Fruit fly (Drosophila melanogaster) whole organism, wandering third instar larva: ENCODE data around the gene CG32313.

Experiments used
- Abd-B ChIP-seq: fragments of >200 bp; optimal IDR thresholded peaks from 2 replicates; lab custom pipeline; 2017; ENCODE audit warnings: missing biosample characterization, missing genetic modification characterization
- CG32264 ChIP-seq: fragments of 200-800 bp; sonication (Bioruptor generic); optimal IDR thresholded peaks from 2 replicates; lab custom pipeline; 2016; ENCODE audit warnings: missing biosample characterization, missing genetic modification characterization
- CG9705 ChIP-seq: fragments of 200-800 bp; sonication (Bioruptor generic); optimal IDR thresholded peaks from 2 replicates; lab custom pipeline; 2018; ENCODE audit warnings: missing biosample characterization, mild to moderate bottlenecking, missing genetic modification characterization
- CrebA ChIP-seq: fragments of 200-800 bp; sonication (Bioruptor generic); optimal IDR thresholded peaks from 2 replicates; lab custom pipeline; 2016; ENCODE audit warnings: missing biosample characterization, mild to moderate bottlenecking, missing genetic modification characterization, borderline replicate concordance
- Dfd ChIP-seq: fragments of >200 bp; optimal IDR thresholded peaks from 2 replicates; lab custom pipeline; 2017; ENCODE audit warnings: missing biosample characterization, missing genetic modification characterization
- Dif ChIP-seq: fragments of 200-275, 200-300 bp; sonication (Bioruptor generic); optimal IDR thresholded peaks from 2 replicates; lab custom pipeline; 2018; ENCODE audit warnings: missing biosample characterization, missing genetic modification characterization; ENCODE audit not compliant: partially characterized antibody
- GATAd ChIP-seq: sonication (Bioruptor generic); optimal IDR thresholded peaks from 2 replicates; lab custom pipeline; 2016; ENCODE audit warnings: missing biosample characterization, missing genetic modification characterization
- HLH106 ChIP-seq: fragments of 200-800 bp; optimal IDR thresholded peaks from 3 replicates; lab custom pipeline; 2019; ENCODE audit warnings: missing biosample characterization, mild to moderate bottlenecking, missing genetic modification characterization, moderate library complexity
- Hnf4 ChIP-seq: fragments of 200-800 bp; sonication (Bioruptor generic); optimal IDR thresholded peaks from 2 replicates; lab custom pipeline; 2016; ENCODE audit warnings: missing biosample characterization, mild to moderate bottlenecking, missing genetic modification characterization
- Hr78 ChIP-seq: fragments of >200 bp; optimal IDR thresholded peaks from 2 replicates; lab custom pipeline; 2017; ENCODE audit warnings: missing biosample characterization, missing genetic modification characterization
- Hr83 ChIP-seq: fragments of 200-300 bp; sonication (Bioruptor generic); optimal IDR thresholded peaks from 2 replicates; lab custom pipeline; 2016; ENCODE audit warnings: missing biosample characterization, mild to moderate bottlenecking, missing genetic modification characterization, moderate library complexity; ENCODE audit not compliant: poor library complexity, severe bottlenecking
- Jra ChIP-seq: sonication (Bioruptor generic); optimal IDR thresholded peaks from 2 replicates; lab custom pipeline; 2016; ENCODE audit warnings: missing biosample characterization, missing genetic modification characterization
- Mio ChIP-seq: sonication (Bioruptor generic); optimal IDR thresholded peaks from 2 replicates; lab custom pipeline; 2016; ENCODE audit warnings: missing biosample characterization, missing genetic modification characterization
- Myc ChIP-seq: fragments of >200 bp; optimal IDR thresholded peaks from 2 replicates; lab custom pipeline; 2017
- N ChIP-seq: fragments of >200 bp; optimal IDR thresholded peaks from 2 replicates; lab custom pipeline; 2018; ENCODE audit warnings: missing biosample characterization, missing external identifiers, missing genetic modification characterization
- OdsH ChIP-seq: fragments of 200-800 bp; sonication (Bioruptor generic); optimal IDR thresholded peaks from 2 replicates; lab custom pipeline; 2016; ENCODE audit warnings: missing biosample characterization, mild to moderate bottlenecking, missing genetic modification characterization
- Rel ChIP-seq, 2 experiments: fragments of 200-800 bp; sonication (Bioruptor generic) in 1 of 2; optimal IDR thresholded peaks; 2 replicates in 1 of 2; 3 replicates in 1 of 2; lab custom pipeline; 2016 to 2019; ENCODE audit warnings: mild to moderate bottlenecking in 2 of 2, missing biosample characterization in 2 of 2, missing genetic modification characterization in 2 of 2, moderate library complexity in 1 of 2
- Sp1 ChIP-seq: fragments of 200-800 bp; sonication (Bioruptor generic); optimal IDR thresholded peaks from 3 replicates; lab custom pipeline; 2019; ENCODE audit warnings: missing biosample characterization, mild to moderate bottlenecking, missing genetic modification characterization, moderate library complexity
- Vsx2 ChIP-seq: fragments of 200-300, 225-300 bp; sonication (Bioruptor generic); optimal IDR thresholded peaks from 2 replicates; lab custom pipeline; 2018; ENCODE audit warnings: missing biosample characterization, missing genetic modification characterization; ENCODE audit not compliant: partially characterized antibody
- br ChIP-seq: fragments of 200-800 bp; sonication (Bioruptor generic); optimal IDR thresholded peaks from 2 replicates; lab custom pipeline; 2016; ENCODE audit warnings: missing biosample characterization, missing genetic modification characterization
- brk ChIP-seq: fragments of 200-800 bp; sonication (Bioruptor generic); optimal IDR thresholded peaks from 2 replicates; lab custom pipeline; 2016; ENCODE audit warnings: missing biosample characterization, mild to moderate bottlenecking, missing genetic modification characterization
- dl ChIP-seq, 2 experiments: fragments of 175-275, 200-275 bp in 1 of 2; fragments of 200-275 bp in 1 of 2; sonication (Bioruptor generic); optimal IDR thresholded peaks; lab custom pipeline; 2018; ENCODE audit warnings: mild to moderate bottlenecking in 2 of 2, missing biosample characterization in 2 of 2, missing genetic modification characterization in 2 of 2, moderate library complexity in 2 of 2; ENCODE audit not compliant: partially characterized antibody in 2 of 2, insufficient read depth in 1 of 2
- dmrt93B ChIP-seq: fragments of 200-800 bp; sonication (Bioruptor generic); optimal IDR thresholded peaks from 2 replicates; lab custom pipeline; 2018; ENCODE audit warnings: missing biosample characterization, mild to moderate bottlenecking, missing genetic modification characterization
- ey ChIP-seq: fragments of 200-800 bp; sonication (Bioruptor generic); optimal IDR thresholded peaks from 2 replicates; lab custom pipeline; 2016; ENCODE audit warnings: missing biosample characterization, missing genetic modification characterization
- foxo ChIP-seq, 2 experiments: fragments of 200-800 bp; sonication (Bioruptor generic); optimal IDR thresholded peaks; 2 replicates in 1 of 2; 3 replicates in 1 of 2; lab custom pipeline; 2016 to 2017; ENCODE audit warnings: missing biosample characterization in 2 of 2, missing genetic modification characterization in 2 of 2
- fru ChIP-seq: fragments of 200-800 bp; sonication (Bioruptor generic); optimal IDR thresholded peaks from 3 replicates; lab custom pipeline; 2016; ENCODE audit warnings: missing biosample characterization, mild to moderate bottlenecking, missing genetic modification characterization
- h ChIP-seq: fragments of 200-800 bp; sonication (Bioruptor generic); optimal IDR thresholded peaks from 3 replicates; lab custom pipeline; 2016; ENCODE audit warnings: missing biosample characterization, mild to moderate bottlenecking, missing genetic modification characterization
- lola ChIP-seq: fragments of >200 bp; optimal IDR thresholded peaks from 2 replicates; lab custom pipeline; 2017; ENCODE audit warnings: missing biosample characterization, missing genetic modification characterization
- pan ChIP-seq: fragments of >200 bp; optimal IDR thresholded peaks from 2 replicates; lab custom pipeline; 2017
- psq ChIP-seq: fragments of 200-800 bp; sonication (Bioruptor generic); optimal IDR thresholded peaks from 3 replicates; lab custom pipeline; 2017; ENCODE audit warnings: missing biosample characterization, mild to moderate bottlenecking, missing genetic modification characterization, moderate library complexity
- rgr ChIP-seq: fragments of 200-800 bp; sonication (Bioruptor generic); optimal IDR thresholded peaks from 3 replicates; lab custom pipeline; 2016; ENCODE audit warnings: missing biosample characterization, mild to moderate bottlenecking, missing genetic modification characterization
- sage ChIP-seq: fragments of 200-800 bp; sonication (Bioruptor generic); optimal IDR thresholded peaks from 2 replicates; lab custom pipeline; 2016; ENCODE audit warnings: missing biosample characterization, mild to moderate bottlenecking, missing genetic modification characterization
- sv ChIP-seq: fragments of 200-800 bp; sonication (Bioruptor generic); optimal IDR thresholded peaks from 3 replicates; lab custom pipeline; 2016; ENCODE audit warnings: missing biosample characterization, missing genetic modification characterization
- tai ChIP-seq: sonication (Bioruptor generic); optimal IDR thresholded peaks from 2 replicates; lab custom pipeline; 2016; ENCODE audit warnings: missing biosample characterization, missing genetic modification characterization
- usp ChIP-seq: fragments of >200 bp; optimal IDR thresholded peaks from 2 replicates; lab custom pipeline; 2017; ENCODE audit warnings: missing biosample characterization, missing genetic modification characterization
- woc ChIP-seq: sonication (Bioruptor generic); optimal IDR thresholded peaks from 2 replicates; lab custom pipeline; 2016; ENCODE audit warnings: missing biosample characterization, mild to moderate bottlenecking, missing genetic modification characterization

Gene CG32313

DNA sequence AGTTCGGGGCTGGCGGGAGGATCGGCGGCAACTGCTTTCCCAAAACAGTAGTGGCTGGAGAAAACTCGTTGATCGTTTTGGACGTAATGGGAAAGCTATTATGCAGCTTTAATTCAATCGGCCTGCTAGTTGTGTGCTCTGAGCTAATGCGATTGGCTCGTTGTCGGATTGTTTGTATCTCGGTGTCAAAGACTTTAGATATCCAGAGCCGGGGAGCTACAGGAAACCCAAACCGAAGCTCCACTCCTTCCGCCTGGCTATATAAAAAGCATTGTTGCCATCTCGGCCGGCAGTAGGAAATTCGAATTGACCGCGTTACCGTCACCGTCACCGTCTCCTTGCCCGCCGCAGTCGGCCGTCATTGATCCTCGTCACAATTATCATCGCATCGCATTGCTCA lies 19.5 kb upstream of the CG32313 start, which contains the start of gene CG12003:
TSS of gene CG12003 (plus strand) at position 301 of the 400 bp plus-strand sequence.
- TF ChIP-seq Myc: no peak
- TF ChIP-seq ey (GFP tag; lab: Kevin White, UChicago): no peak
- no peak for TF ChIP-seq Hr83
- no peak for TF ChIP-seq HLH106 (tag; lab: Kevin White, UChicago)
- no peak for TF ChIP-seq tai (GFP tag; lab: Kevin White, UChicago)
- TF ChIP-seq Mio (GFP tag; lab: Kevin White, UChicago): no peak
- no peak for TF ChIP-seq CrebA (GFP tag; lab: Kevin White, UChicago)
- TF ChIP-seq usp (GFP tag; lab: Kevin White, UChicago): no peak
- TF ChIP-seq brk (GFP tag; lab: Kevin White, UChicago): no peak
- no peak for TF ChIP-seq Dif (GFP tag; lab: Kevin White, UChicago)
- TF ChIP-seq CG32264 (GFP tag; lab: Kevin White, UChicago): no peak
- no peak for TF ChIP-seq Hnf4 (GFP tag; lab: Kevin White, UChicago)
- TF ChIP-seq N: no peak
- TF ChIP-seq dl (GFP tag; optimal IDR thresholded peaks at IDR 0.05; lab: Kevin White, UChicago; ENCODE audit: insufficient read depth in 1 of 2, partially characterized antibody in 2 of 2): no peak
- no peak for TF ChIP-seq OdsH (GFP tag; lab: Kevin White, UChicago)
- no peak for TF ChIP-seq pan

DNA sequence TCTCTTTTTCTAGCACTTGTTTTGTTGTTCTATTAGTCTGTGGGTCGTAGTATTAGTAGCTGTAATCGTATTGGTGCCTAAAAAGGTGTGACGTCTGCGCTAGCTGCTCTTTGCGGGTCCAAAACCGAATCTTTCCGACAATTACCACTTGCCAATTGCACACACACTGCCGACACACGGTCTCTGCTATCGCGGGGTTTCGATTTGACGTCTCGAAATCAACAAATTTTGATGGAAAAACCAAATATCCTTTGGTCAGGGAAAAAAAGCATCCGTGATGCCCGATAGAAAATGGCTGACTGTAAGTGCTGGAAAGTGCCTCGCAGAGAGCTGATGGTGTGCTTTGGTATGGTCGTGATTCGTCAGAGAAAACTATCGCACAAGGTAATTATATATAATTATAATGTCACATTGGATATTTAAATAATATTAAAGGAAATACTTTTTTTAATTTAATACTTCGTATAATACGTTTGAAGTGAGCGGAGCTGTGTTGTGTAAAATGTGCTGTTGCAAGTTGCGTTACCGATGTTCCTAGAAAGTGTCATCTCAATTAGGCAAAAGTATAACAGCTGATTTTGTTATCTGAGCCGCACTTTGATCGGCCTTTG lies 12.7 kb upstream of the CG32313 start, which contains the start of the genes Pex10 and CG12099:
TSS of gene Pex10 (plus strand) at position 51 of the 611 bp plus-strand sequence.
TSS of gene CG12099 (minus strand) at position 307 of the 611 bp plus-strand sequence.
- TF ChIP-seq Dfd (GFP tag; lab: Kevin White, UChicago) (no peak), HLH106 (tag; lab: Kevin White, UChicago) (peak; percentile 92), psq (GFP tag; lab: Kevin White, UChicago) (peak; percentile 84), CG32264 (GFP tag; lab: Kevin White, UChicago) (peak; percentile 9), Mio (GFP tag; lab: Kevin White, UChicago) (no peak), ey (GFP tag; lab: Kevin White, UChicago) (peak; percentile 80), CrebA (GFP tag; lab: Kevin White, UChicago) (no peak), brk (GFP tag; lab: Kevin White, UChicago) (no peak), dl (GFP tag; optimal IDR thresholded peaks at IDR 0.05; lab: Kevin White, UChicago; ENCODE audit: insufficient read depth in 1 of 2, partially characterized antibody in 2 of 2) (no peak), Hr83 (peak; percentile 31), N (no peak), rgr (GFP tag; lab: Kevin White, UChicago) (peak; percentile 90), pan (no peak), CG9705 (peak; percentile 89), fru (GFP tag; lab: Kevin White, UChicago) (peak; percentile 80), h (GFP tag; lab: Kevin White, UChicago) (peak; percentile 90), Abd-B (no peak), Hnf4 (GFP tag; lab: Kevin White, UChicago) (peak; percentile 90), lola (GFP tag; lab: Kevin White, UChicago) (no peak), Sp1 (GFP tag; lab: Kevin White, UChicago) (peak; percentile 87), foxo (GFP tag; optimal IDR thresholded peaks at IDR 0.05; lab: Kevin White, UChicago) (peak in 1 of 2 experiments; percentile 93), tai (GFP tag; lab: Kevin White, UChicago) (no peak), Jra (GFP tag; lab: Kevin White, UChicago) (no peak), GATAd (GFP tag; lab: Kevin White, UChicago) (peak; percentile 61), Hr78 (GFP tag; lab: Kevin White, UChicago) (no peak), Rel (GFP tag; optimal IDR thresholded peaks at IDR 0.05; lab: Kevin White, UChicago) (peak; percentile 61), Rel (tag; optimal IDR thresholded peaks at IDR 0.05; lab: Kevin White, UChicago) (peak; percentile 66), dmrt93B (GFP tag; lab: Kevin White, UChicago) (peak; percentile 84), woc (GFP tag; lab: Kevin White, UChicago) (peak; percentile 67), sv (GFP tag; lab: Kevin White, UChicago) (peak; percentile 92), OdsH (GFP tag; lab: Kevin White, UChicago) (peak; percentile 88), br (GFP tag; lab: Kevin White, UChicago) (peak; percentile 78)

DNA sequence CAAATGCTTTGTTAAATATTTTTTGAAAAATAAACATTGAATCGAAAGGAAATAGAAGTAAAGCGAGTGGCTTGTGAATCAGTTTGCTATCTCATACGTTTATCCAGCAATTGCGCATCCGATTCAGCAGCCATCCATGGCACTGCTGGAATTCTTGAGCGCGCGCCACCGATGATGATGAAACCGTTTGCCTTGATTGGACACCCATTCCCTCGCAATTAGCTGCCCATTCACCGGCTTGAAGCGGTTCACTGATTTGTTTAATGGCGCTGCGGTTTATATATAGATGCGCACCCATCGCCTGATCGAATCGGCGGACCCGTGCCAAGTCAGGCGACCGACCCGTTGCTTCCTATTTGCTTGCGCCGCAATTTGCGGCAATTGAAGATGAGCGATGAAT lies 7.7 kb upstream of the CG32313 start, which contains the start of gene Pcyt2:
TSS of gene Pcyt2 (plus strand) at position 301 of the 400 bp plus-strand sequence.
- no peak for TF ChIP-seq sage
- TF ChIP-seq Vsx2 (GFP tag; lab: Kevin White, UChicago): no peak
- no peak for TF ChIP-seq CrebA (GFP tag; lab: Kevin White, UChicago)
- no peak for TF ChIP-seq Abd-B
- TF ChIP-seq usp (GFP tag; lab: Kevin White, UChicago): no peak
- TF ChIP-seq tai (GFP tag; lab: Kevin White, UChicago): no peak
- TF ChIP-seq OdsH (GFP tag; lab: Kevin White, UChicago): no peak
- TF ChIP-seq Rel (GFP tag; optimal IDR thresholded peaks at IDR 0.05; lab: Kevin White, UChicago): no peak
- no peak for TF ChIP-seq Rel (tag; optimal IDR thresholded peaks at IDR 0.05; lab: Kevin White, UChicago)
- no peak for TF ChIP-seq Myc
